Fruit fly (Drosophila melanogaster) whole organism, embryonic: ENCODE measurements around the gene CG7557.

Experiments used
- ATbp ChIP-seq: fragments of 200-800 bp; sonication (Bioruptor generic); optimal IDR thresholded peaks from 2 replicates; lab custom pipeline; 2017; ENCODE audit warnings: missing biosample characterization, mild to moderate bottlenecking, missing genetic modification characterization, missing genetic modification reagents
- B-H1 ChIP-seq: fragments of 200-800 bp; sonication (Bioruptor generic); IDR thresholded peaks from 3 replicates; pipeline ENCODE4 v1.3.6; 2022; ENCODE audit warnings: missing biosample characterization, missing genetic modification characterization
- BtbVII ChIP-seq: fragments of 200-800 bp; sonication (Bioruptor generic); optimal IDR thresholded peaks from 3 replicates; lab custom pipeline; 2017; ENCODE audit warnings: missing biosample characterization, mild to moderate bottlenecking, missing genetic modification characterization
- CG10462 ChIP-seq: fragments of 200-800 bp; sonication (Bioruptor generic); optimal IDR thresholded peaks from 2 replicates; lab custom pipeline; 2016; ENCODE audit warnings: missing biosample characterization, missing genetic modification characterization
- CG1792 ChIP-seq: fragments of 200-800 bp; sonication (Bioruptor generic); optimal IDR thresholded peaks from 2 replicates; lab custom pipeline; 2016; ENCODE audit warnings: missing biosample characterization, missing genetic modification characterization
- CG18599 ChIP-seq: fragments of 200-800 bp; sonication (Bioruptor generic); optimal IDR thresholded peaks from 3 replicates; lab custom pipeline; 2017; ENCODE audit warnings: missing biosample characterization, missing genetic modification characterization, mild to moderate bottlenecking, moderate library complexity, missing genetic modification reagents
- CG2129 ChIP-seq: fragments of 200-800 bp; sonication (Bioruptor generic); IDR thresholded peaks from 2 replicates; pipeline ENCODE4 v1.3.6; 2022; ENCODE audit warnings: missing biosample characterization, missing genetic modification characterization; ENCODE audit not compliant: partially characterized antibody
- CG32532 ChIP-seq: fragments of 200-800 bp; sonication (Bioruptor generic); IDR thresholded peaks from 2 replicates; pipeline ENCODE4 v1.3.6; 2022; ENCODE audit warnings: missing biosample characterization, missing genetic modification characterization
- CG3995 ChIP-seq: fragments of 200-800 bp; sonication (Bioruptor generic); optimal IDR thresholded peaks from 3 replicates; lab custom pipeline; 2016; ENCODE audit warnings: missing biosample characterization, missing genetic modification characterization
- CG6689 ChIP-seq: fragments of 200-800 bp; sonication (Bioruptor generic); IDR thresholded peaks from 2 replicates; pipeline ENCODE4 v1.3.6; 2022; ENCODE audit warnings: missing biosample characterization, missing genetic modification characterization
- CG8388 ChIP-seq: fragments of 200-800 bp; sonication (Bioruptor generic); optimal IDR thresholded peaks from 2 replicates; lab custom pipeline; 2019; ENCODE audit warnings: missing biosample characterization, mild to moderate bottlenecking, missing genetic modification characterization, moderate library complexity
- CG8944 ChIP-seq: fragments of 200-800 bp; sonication (Bioruptor generic); optimal IDR thresholded peaks from 3 replicates; lab custom pipeline; 2016; ENCODE audit warnings: missing biosample characterization, missing genetic modification characterization
- CG9932 ChIP-seq: fragments of 200-800 bp; sonication (Bioruptor generic); IDR thresholded peaks from 2 replicates; pipeline ENCODE4 v1.3.6; 2022; ENCODE audit warnings: missing biosample characterization, missing genetic modification characterization
- CkIIα-i1 ChIP-seq: fragments of 200-800 bp; sonication (Bioruptor generic); IDR thresholded peaks from 2 replicates; pipeline ENCODE4 v1.3.6; 2022; ENCODE audit warnings: missing biosample characterization, missing genetic modification characterization
- Dref ChIP-seq: fragments of 200-800 bp; sonication (Bioruptor generic); IDR thresholded peaks from 2 replicates; pipeline ENCODE4 v1.3.6; 2022; ENCODE audit warnings: missing biosample characterization, missing genetic modification characterization
- Ets65A ChIP-seq: fragments of 200-800 bp; sonication (Bioruptor generic); peaks from one replicate; lab custom pipeline; 2016; ENCODE audit warnings: missing biosample characterization, missing genetic modification characterization
- Gsc ChIP-seq: fragments of 200-800 bp; sonication (Bioruptor generic); IDR thresholded peaks from 2 replicates; pipeline ENCODE4 v1.3.6; 2022; ENCODE audit warnings: missing biosample characterization, missing genetic modification characterization
- HmgD ChIP-seq: fragments of 200-800 bp; sonication (Bioruptor generic); optimal IDR thresholded peaks from 3 replicates; lab custom pipeline; 2016; ENCODE audit warnings: missing biosample characterization, missing genetic modification characterization
- Hr39 ChIP-seq: fragments of >200 bp; optimal IDR thresholded peaks from 2 replicates; lab custom pipeline; 2017
- Hr78 ChIP-seq, 2 experiments: fragments of 200-800 bp in 1 of 2; fragments of >200 bp in 1 of 2; sonication (Bioruptor generic) in 1 of 2; optimal IDR thresholded peaks; 2 replicates each; lab custom pipeline; 2017 to 2019; ENCODE audit warnings: missing biosample characterization in 2 of 2, missing genetic modification characterization in 2 of 2, mild to moderate bottlenecking in 1 of 2, moderate library complexity in 1 of 2
- MTF-1 ChIP-seq: fragments of 200-800 bp; sonication (Bioruptor generic); optimal IDR thresholded peaks from 2 replicates; lab custom pipeline; 2018; ENCODE audit warnings: missing biosample characterization, mild to moderate bottlenecking, missing genetic modification characterization, borderline replicate concordance
- Mad ChIP-seq: fragments of 200-800 bp; sonication (Bioruptor generic); optimal IDR thresholded peaks from 2 replicates; lab custom pipeline; 2016; ENCODE audit warnings: missing biosample characterization, missing genetic modification characterization
- Max ChIP-seq: fragments of 200-800 bp; sonication (Bioruptor generic); optimal IDR thresholded peaks from 2 replicates; lab custom pipeline; 2016; ENCODE audit warnings: missing biosample characterization, mild to moderate bottlenecking, missing genetic modification characterization
- Mrtf ChIP-seq: fragments of 200-800 bp; sonication (Bioruptor generic); IDR thresholded peaks from 3 replicates; pipeline ENCODE4 v1.3.6; 2022; ENCODE audit warnings: missing biosample characterization, missing genetic modification characterization
- NK7.1 ChIP-seq: fragments of 200-800 bp; sonication (Bioruptor generic); optimal IDR thresholded peaks from 3 replicates; lab custom pipeline; 2016; ENCODE audit warnings: missing biosample characterization, missing genetic modification characterization
- PHDP ChIP-seq: fragments of 200-800 bp; sonication (Bioruptor generic); optimal IDR thresholded peaks from 3 replicates; lab custom pipeline; 2018; ENCODE audit warnings: missing biosample characterization, mild to moderate bottlenecking, missing genetic modification characterization, moderate library complexity
- Spps ChIP-seq: fragments of 200-800 bp; sonication (Bioruptor generic); optimal IDR thresholded peaks from 2 replicates; lab custom pipeline; 2018; ENCODE audit warnings: missing biosample characterization, mild to moderate bottlenecking, missing genetic modification characterization
- Sry-β ChIP-seq: fragments of 200-800 bp; sonication (Bioruptor generic); optimal IDR thresholded peaks from 2 replicates; lab custom pipeline; 2018; ENCODE audit warnings: missing biosample characterization, mild to moderate bottlenecking, missing genetic modification characterization, moderate library complexity
- amos ChIP-seq: fragments of 200-800 bp; sonication (Bioruptor generic); IDR thresholded peaks from 2 replicates; pipeline ENCODE4 v1.3.6; 2022; ENCODE audit warnings: missing biosample characterization, missing genetic modification characterization; ENCODE audit not compliant: partially characterized antibody
- btn ChIP-seq: fragments of 200-800 bp; sonication (Bioruptor generic); optimal IDR thresholded peaks from 2 replicates; lab custom pipeline; 2016; ENCODE audit warnings: missing biosample characterization, missing genetic modification characterization
- da ChIP-seq: fragments of 200-800 bp; sonication (Bioruptor generic); optimal IDR thresholded peaks from 2 replicates; lab custom pipeline; 2016; ENCODE audit warnings: missing biosample characterization, missing genetic modification characterization
- disco-r ChIP-seq: fragments of 200-800 bp; sonication (Bioruptor generic); optimal IDR thresholded peaks from 2 replicates; lab custom pipeline; 2016; ENCODE audit warnings: missing biosample characterization, missing genetic modification characterization
- esg ChIP-seq: fragments of 200-800 bp; sonication (Bioruptor generic); conservative IDR thresholded peaks from 2 replicates; pipeline ENCODE4 v1.3.6; 2022; ENCODE audit warnings: missing biosample characterization, missing genetic modification characterization
- eve ChIP-seq, 2 experiments: fragments of >200 bp; optimal IDR thresholded peaks; 2 replicates each; lab custom pipeline; 2017; ENCODE audit warnings: missing biosample characterization in 2 of 2, missing genetic modification characterization in 2 of 2
- fd102C ChIP-seq: fragments of 200-800 bp; sonication (Bioruptor generic); optimal IDR thresholded peaks from 2 replicates; lab custom pipeline; 2018; ENCODE audit warnings: missing biosample characterization, mild to moderate bottlenecking, missing genetic modification characterization, moderate library complexity
- jumu ChIP-seq: fragments of 200-800 bp; sonication (Bioruptor generic); optimal IDR thresholded peaks from 3 replicates; lab custom pipeline; 2016; ENCODE audit warnings: missing biosample characterization, missing genetic modification characterization
- maf-S ChIP-seq: fragments of 200-800 bp; sonication (Bioruptor generic); optimal IDR thresholded peaks from 2 replicates; lab custom pipeline; 2016; ENCODE audit warnings: missing biosample characterization, missing genetic modification characterization
- mam ChIP-seq: fragments of 200-800 bp; sonication (Bioruptor generic); optimal IDR thresholded peaks from 3 replicates; lab custom pipeline; 2016; ENCODE audit warnings: missing biosample characterization, missing genetic modification characterization
- oc ChIP-seq: fragments of 200-800 bp; sonication (Bioruptor generic); optimal IDR thresholded peaks from 2 replicates; lab custom pipeline; 2018; ENCODE audit warnings: missing biosample characterization, mild to moderate bottlenecking, missing genetic modification characterization, moderate library complexity
- pan ChIP-seq, 4 experiments: fragments of >200 bp in 3 of 4; fragments of 200-800 bp in 1 of 4; sonication (Bioruptor generic) in 1 of 4; optimal IDR thresholded peaks in 3 of 4; IDR thresholded peaks in 1 of 4; 2 replicates each; pipeline versions ENCODE4 v1.3.6 to Lab custom; 2017 to 2022; ENCODE audit warnings: missing biosample characterization in 2 of 4, missing genetic modification characterization in 2 of 4, mixed read lengths in 1 of 4
- pho ChIP-seq: fragments of 200-800 bp; sonication (Bioruptor generic); optimal IDR thresholded peaks from 2 replicates; lab custom pipeline; 2016; ENCODE audit warnings: missing biosample characterization, missing genetic modification characterization
- pum ChIP-seq: fragments of 200-800 bp; sonication (Bioruptor generic); optimal IDR thresholded peaks from 2 replicates; lab custom pipeline; 2016; ENCODE audit warnings: missing biosample characterization, missing genetic modification characterization
- rib ChIP-seq: fragments of 200-800 bp; sonication (Bioruptor generic); IDR thresholded peaks from 2 replicates; pipeline ENCODE4 v1.3.6; 2022; ENCODE audit warnings: missing biosample characterization, missing genetic modification characterization
- ro ChIP-seq: fragments of 200-800 bp; sonication (Bioruptor generic); IDR thresholded peaks from 2 replicates; pipeline ENCODE4 v1.3.6; 2022; ENCODE audit warnings: missing biosample characterization, missing genetic modification characterization
- schlank ChIP-seq: fragments of 200-800 bp; sonication (Bioruptor generic); optimal IDR thresholded peaks from 2 replicates; lab custom pipeline; 2018; ENCODE audit warnings: missing biosample characterization, mild to moderate bottlenecking, missing genetic modification characterization
- shn ChIP-seq: fragments of 200-800 bp; sonication (Bioruptor generic); optimal IDR thresholded peaks from 3 replicates; lab custom pipeline; 2016; ENCODE audit warnings: missing biosample characterization, missing genetic modification characterization
- sqz ChIP-seq: fragments of 200-800 bp; sonication (Bioruptor generic); optimal IDR thresholded peaks from 3 replicates; lab custom pipeline; 2018; ENCODE audit warnings: missing biosample characterization, mild to moderate bottlenecking, missing genetic modification characterization
- tap ChIP-seq: fragments of 200-800 bp; optimal IDR thresholded peaks from 3 replicates; lab custom pipeline; 2019; ENCODE audit warnings: missing biosample characterization, mild to moderate bottlenecking, missing genetic modification characterization, moderate library complexity
- tio ChIP-seq: fragments of 200-800 bp; sonication (Bioruptor generic); optimal IDR thresholded peaks from 2 replicates; lab custom pipeline; 2017; ENCODE audit warnings: missing biosample characterization, missing genetic modification characterization, inconsistent platforms
- vfl ChIP-seq: fragments of 200-800 bp; sonication (Bioruptor generic); optimal IDR thresholded peaks from 2 replicates; lab custom pipeline; 2016; ENCODE audit warnings: missing biosample characterization, missing genetic modification characterization
- wdn ChIP-seq: fragments of 200-800 bp; sonication (Bioruptor generic); IDR thresholded peaks from 2 replicates; pipeline ENCODE4 v1.3.6; 2022; ENCODE audit warnings: missing biosample characterization, missing genetic modification characterization
- wor ChIP-seq: fragments of 200-800 bp; sonication (Bioruptor generic); IDR thresholded peaks from 2 replicates; pipeline ENCODE4 v1.3.6; 2022; ENCODE audit warnings: missing biosample characterization, missing genetic modification characterization

CG7557 gene

dm6 chr3L:11450535-11450934 lies 5.6 kb downstream of the CG7557 start (continued):
- TF ChIP-seq tap (peak; percentile 19), ro (no peak), ATbp (GFP tag; lab: Kevin White, UChicago) (peak; percentile 24), Hr39 (no peak), CG8388 (peak; percentile 30), wor (GFP tag; lab: Robert Waterston, UW) (no peak), amos (GFP tag; lab: Robert Waterston, UW) (no peak), maf-S (GFP tag; lab: Kevin White, UChicago) (no peak), oc (tag; lab: Kevin White, UChicago) (peak; percentile 27), Ets65A (GFP tag; lab: Kevin White, UChicago) (no peak), Max (GFP tag; lab: Kevin White, UChicago) (no peak), Spps (peak; percentile 26), CG32532 (peak; percentile 12; the same call in 1 of the 2 replicates), eve (GFP tag; optimal IDR thresholded peaks at IDR 0.05; lab: Kevin White, UChicago) (no peak), Sry-β (GFP tag; lab: Kevin White, UChicago) (no peak), mam (no peak), pum (GFP tag; lab: Kevin White, UChicago) (no peak), btn (GFP tag; lab: Kevin White, UChicago) (no peak), wdn (GFP tag; lab: Robert Waterston, UW) (no peak), CG10462 (no peak), rib (GFP tag; lab: Robert Waterston, UW) (no peak), da (no peak), jumu (no peak), pan (optimal IDR thresholded peaks at IDR 0.05; lab: Kevin White, UChicago) (no peak), pan (GFP tag; optimal IDR thresholded peaks at IDR 0.05 in 1 of 2, IDR thresholded peaks at IDR 0.05 in 1 of 2) (peak in 1 of 2 experiments; percentile 29), CG8944 (GFP tag; lab: Kevin White, UChicago) (no peak), MTF-1 (GFP tag; lab: Kevin White, UChicago) (no peak), Mrtf (GFP tag; lab: Robert Waterston, UW) (no peak), sqz (no peak), HmgD (no peak), Hr78 (GFP tag; optimal IDR thresholded peaks at IDR 0.05; lab: Kevin White, UChicago) (no peak), Dref (GFP tag; lab: Robert Waterston, UW) (no peak), CG1792 (GFP tag; lab: Kevin White, UChicago) (no peak), CG9932 (GFP tag; lab: Robert Waterston, UW) (no peak), fd102C (GFP tag; lab: Kevin White, UChicago) (no peak), shn (GFP tag; lab: Kevin White, UChicago) (no peak), vfl (no peak), B-H1 (GFP tag; lab: Robert Waterston, UW) (no peak), PHDP (tag; lab: Kevin White, UChicago) (peak; percentile 60), esg (GFP tag; lab: Robert Waterston, UW) (no peak), CG2129 (GFP tag; lab: Robert Waterston, UW) (no peak), BtbVII (GFP tag; lab: Kevin White, UChicago) (peak; percentile 56), Gsc (GFP tag; lab: Robert Waterston, UW) (no peak), Mad (no peak), CG6689 (GFP tag; lab: Robert Waterston, UW) (peak; percentile 51), tio (peak; percentile 7), schlank (tag; lab: Kevin White, UChicago) (no peak), pho (GFP tag; lab: Kevin White, UChicago) (no peak), CG3995 (GFP tag; lab: Kevin White, UChicago) (no peak), CG18599 (peak; percentile 69), NK7.1 (GFP tag; lab: Kevin White, UChicago) (no peak), disco-r (no peak), CkIIα-i1 (GFP tag; lab: Robert Waterston, UW) (no peak)
